1 fruit fly cellular context compared by ENCODE assay signal in genomic region chr2L:7294964-7295363, dm6.
TF ChIP-seq lines count a peak whose summit lies in the region.

No protein-coding gene starts in this region.

TF ChIP-seq in whole organism, embryonic, 481 proteins besides CTCF, POLR2A, EP300 and RAD21 (continued from another document and continues in another):
- TF ChIP-seq CG3065 (GFP tag; optimal IDR thresholded peaks at IDR 0.05; lab: Kevin White, UChicago) (no peak), CG18011 (GFP tag; optimal IDR thresholded peaks at IDR 0.05; lab: Kevin White, UChicago) (no peak), CG12942 (GFP tag; optimal IDR thresholded peaks at IDR 0.05; lab: Kevin White, UChicago) (no peak), CG34422 (GFP tag; IDR thresholded peaks at IDR 0.05; lab: Robert Waterston, UW) (no peak), fd102C (GFP tag; optimal IDR thresholded peaks at IDR 0.05; lab: Kevin White, UChicago) (peak; percentile 30), Rfx (GFP tag; IDR thresholded peaks at IDR 0.05; lab: Robert Waterston, UW) (no peak), tap (tag; optimal IDR thresholded peaks at IDR 0.05; lab: Kevin White, UChicago) (peak; percentile 21), inv (GFP tag; IDR thresholded peaks at IDR 0.05; lab: Robert Waterston, UW; ENCODE audit: partially characterized antibody) (no peak), Blimp-1 (GFP tag; optimal IDR thresholded peaks at IDR 0.05; lab: Kevin White, UChicago) (peak; percentile 54), Gug (GFP tag; IDR thresholded peaks at IDR 0.05; lab: Robert Waterston, UW) (no peak), Neu2 (GFP tag; optimal IDR thresholded peaks at IDR 0.05; lab: Kevin White, UChicago; ENCODE audit: borderline replicate concordance) (no peak), CG7271 (tag; optimal IDR thresholded peaks at IDR 0.05; lab: Kevin White, UChicago) (no peak), lov (optimal IDR thresholded peaks at IDR 0.05; lab: Kevin White, UChicago) (no peak), lov (GFP tag; IDR thresholded peaks at IDR 0.05; lab: Robert Waterston, UW) (no peak), CG4328 (GFP tag; optimal IDR thresholded peaks at IDR 0.05; lab: Kevin White, UChicago) (no peak), hb (GFP tag; IDR thresholded peaks at IDR 0.05; lab: Robert Waterston, UW; ENCODE audit: partially characterized antibody) (no peak), gcm2 (GFP tag; optimal IDR thresholded peaks at IDR 0.05; lab: Kevin White, UChicago) (no peak), pb (GFP tag; optimal IDR thresholded peaks at IDR 0.05; lab: Kevin White, UChicago) (no peak), ERR (GFP tag; optimal IDR thresholded peaks at IDR 0.05; lab: Kevin White, UChicago) (no peak), en (GFP tag; optimal IDR thresholded peaks at IDR 0.05; lab: Kevin White, UChicago) (no peak), Atf3 (GFP tag; optimal IDR thresholded peaks at IDR 0.05; lab: Kevin White, UChicago) (no peak), CG4424 (GFP tag; optimal IDR thresholded peaks at IDR 0.05; lab: Kevin White, UChicago) (peak; percentile 59), Ravus (GFP tag; IDR thresholded peaks at IDR 0.05; lab: Robert Waterston, UW) (no peak), vvl (GFP tag; IDR thresholded peaks at IDR 0.05; lab: Robert Waterston, UW) (no peak), BtbVII (GFP tag; optimal IDR thresholded peaks at IDR 0.05; lab: Kevin White, UChicago) (no peak), corto (GFP tag; optimal IDR thresholded peaks at IDR 0.05; lab: Kevin White, UChicago) (no peak), Kr (GFP tag; optimal IDR thresholded peaks at IDR 0.05; lab: Kevin White, UChicago) (no peak), CG13894 (tag; optimal IDR thresholded peaks at IDR 0.05; lab: Kevin White, UChicago) (no peak), insv (GFP tag; optimal IDR thresholded peaks at IDR 0.05; lab: Kevin White, UChicago) (no peak), CG3407 (GFP tag; optimal IDR thresholded peaks at IDR 0.05; lab: Kevin White, UChicago) (no peak), pan (optimal IDR thresholded peaks at IDR 0.05; lab: Kevin White, UChicago) (no peak), pan (GFP tag; optimal IDR thresholded peaks at IDR 0.05 in 1 of 2, IDR thresholded peaks at IDR 0.05 in 1 of 2) (peak in 1 of 2 experiments; percentile 34), H2.0 (GFP tag; IDR thresholded peaks at IDR 0.05; lab: Robert Waterston, UW) (no peak), Stat92E (GFP tag; optimal IDR thresholded peaks at IDR 0.05; lab: Kevin White, UChicago) (no peak), CG33213 (GFP tag; optimal IDR thresholded peaks at IDR 0.05; lab: Kevin White, UChicago) (no peak), CG9727 (GFP tag; optimal IDR thresholded peaks at IDR 0.05; lab: Kevin White, UChicago) (no peak), ken (GFP tag; IDR thresholded peaks at IDR 0.05; lab: Robert Waterston, UW) (no peak), CG30403 (GFP tag; optimal IDR thresholded peaks at IDR 0.05; lab: Kevin White, UChicago) (peak; percentile 47), Ptx1 (GFP tag; IDR thresholded peaks at IDR 0.05; lab: Robert Waterston, UW) (no peak), usp (GFP tag; optimal IDR thresholded peaks at IDR 0.05; lab: Kevin White, UChicago) (no peak), CG8290 (GFP tag; optimal IDR thresholded peaks at IDR 0.05; lab: Kevin White, UChicago) (no peak), CG8290 (tag; optimal IDR thresholded peaks at IDR 0.05; lab: Kevin White, UChicago) (no peak), Mad (GFP tag; optimal IDR thresholded peaks at IDR 0.05; lab: Kevin White, UChicago) (no peak), CG18764 (GFP tag; optimal IDR thresholded peaks at IDR 0.05; lab: Kevin White, UChicago) (no peak), CG18619 (GFP tag; optimal IDR thresholded peaks at IDR 0.05; lab: Kevin White, UChicago) (no peak), fu2 (GFP tag; optimal IDR thresholded peaks at IDR 0.05; lab: Kevin White, UChicago) (no peak), eyg (GFP tag; optimal IDR thresholded peaks at IDR 0.05; lab: Kevin White, UChicago) (no peak), schlank (tag; optimal IDR thresholded peaks at IDR 0.05; lab: Kevin White, UChicago) (no peak), tio (GFP tag; optimal IDR thresholded peaks at IDR 0.05; lab: Kevin White, UChicago) (no peak), nmo (GFP tag; optimal IDR thresholded peaks at IDR 0.05; lab: Kevin White, UChicago) (no peak), repo (GFP tag; optimal IDR thresholded peaks at IDR 0.05; lab: Kevin White, UChicago) (no peak), sima (GFP tag; optimal IDR thresholded peaks at IDR 0.05; lab: Kevin White, UChicago) (no peak), Chrac-16 (GFP tag; optimal IDR thresholded peaks at IDR 0.05; lab: Kevin White, UChicago) (peak; percentile 25), unc-4 (GFP tag; IDR thresholded peaks at IDR 0.05; lab: Robert Waterston, UW; ENCODE audit: partially characterized antibody) (no peak), Fer1 (GFP tag; optimal IDR thresholded peaks at IDR 0.05; lab: Kevin White, UChicago) (no peak), CG10565 (GFP tag; optimal IDR thresholded peaks at IDR 0.05; lab: Kevin White, UChicago) (no peak), scrt (GFP tag; optimal IDR thresholded peaks at IDR 0.05; lab: Kevin White, UChicago) (no peak), CG17802 (tag; optimal IDR thresholded peaks at IDR 0.05; lab: Kevin White, UChicago) (no peak), zfh2 (GFP tag; optimal IDR thresholded peaks at IDR 0.05; lab: Kevin White, UChicago) (no peak), twi (tag; optimal IDR thresholded peaks at IDR 0.05; lab: Kevin White, UChicago) (no peak), CG32767 (GFP tag; IDR thresholded peaks at IDR 0.05; lab: Robert Waterston, UW) (no peak), ci (GFP tag; IDR thresholded peaks at IDR 0.05; lab: Robert Waterston, UW) (peak; percentile 30; the same call in 1 of the 3 replicates), CG17328 (GFP tag; IDR thresholded peaks at IDR 0.05; lab: Robert Waterston, UW) (peak; percentile 62), bigmax (GFP tag; optimal IDR thresholded peaks at IDR 0.05; lab: Kevin White, UChicago) (no peak), bsh (GFP tag; optimal IDR thresholded peaks at IDR 0.05; lab: Kevin White, UChicago) (peak in 1 of 2 experiments; percentile 73), CG11093 (GFP tag; IDR thresholded peaks at IDR 0.05; lab: Robert Waterston, UW) (no peak), CG13123 (GFP tag; optimal IDR thresholded peaks at IDR 0.05; lab: Kevin White, UChicago) (no peak), CG9797 (GFP tag; optimal IDR thresholded peaks at IDR 0.05; lab: Kevin White, UChicago) (no peak), dan (GFP tag; IDR thresholded peaks at IDR 0.05; lab: Robert Waterston, UW) (peak; percentile 9; the same call in 1 of the 2 replicates), CG7963 (GFP tag; IDR thresholded peaks at IDR 0.05; lab: Robert Waterston, UW; ENCODE audit: partially characterized antibody) (no peak), CG17385 (GFP tag; optimal IDR thresholded peaks at IDR 0.05; lab: Kevin White, UChicago) (peak; percentile 31), dati (GFP tag; IDR thresholded peaks at IDR 0.05; lab: Robert Waterston, UW) (no peak), Oaz (GFP tag; IDR thresholded peaks at IDR 0.05; lab: Robert Waterston, UW) (no peak), CHES-1-like (GFP tag; optimal IDR thresholded peaks at IDR 0.05; lab: Kevin White, UChicago) (no peak), Fer2 (tag; optimal IDR thresholded peaks at IDR 0.05; lab: Kevin White, UChicago) (no peak), Dref (GFP tag; IDR thresholded peaks at IDR 0.05; lab: Robert Waterston, UW) (no peak), Atf6 (GFP tag; IDR thresholded peaks at IDR 0.05; lab: Robert Waterston, UW) (no peak), Hr78 (GFP tag; optimal IDR thresholded peaks at IDR 0.05; lab: Kevin White, UChicago) (no peak), D (optimal IDR thresholded peaks at IDR 0.05; lab: Kevin White, UChicago) (no peak), D (GFP tag; optimal IDR thresholded peaks at IDR 0.05; lab: Kevin White, UChicago) (peak; percentile 50), CG5180 (GFP tag; optimal IDR thresholded peaks at IDR 0.05; lab: Kevin White, UChicago) (no peak), Dfd (GFP tag; optimal IDR thresholded peaks at IDR 0.05; lab: Kevin White, UChicago) (no peak), CG12299 (tag; optimal IDR thresholded peaks at IDR 0.05; lab: Kevin White, UChicago) (no peak), Gsc (GFP tag; IDR thresholded peaks at IDR 0.05; lab: Robert Waterston, UW) (no peak), CG15073 (GFP tag; optimal IDR thresholded peaks at IDR 0.05; lab: Kevin White, UChicago) (no peak), disco-r (GFP tag; optimal IDR thresholded peaks at IDR 0.05; lab: Kevin White, UChicago) (no peak), CG15011 (GFP tag; optimal IDR thresholded peaks at IDR 0.05; lab: Kevin White, UChicago) (no peak), CG6813 (GFP tag; optimal IDR thresholded peaks at IDR 0.05; lab: Kevin White, UChicago) (no peak), hbn (GFP tag; IDR thresholded peaks at IDR 0.05; lab: Robert Waterston, UW; ENCODE audit: partially characterized antibody) (no peak), CG11247 (GFP tag; IDR thresholded peaks at IDR 0.05; lab: Robert Waterston, UW) (no peak), sr (GFP tag; IDR thresholded peaks at IDR 0.05; lab: Robert Waterston, UW) (no peak), CG10274 (GFP tag; optimal IDR thresholded peaks at IDR 0.05; lab: Kevin White, UChicago) (no peak), vnd (GFP tag; IDR thresholded peaks at IDR 0.05; lab: Robert Waterston, UW; ENCODE audit: partially characterized antibody) (no peak), pros (GFP tag; optimal IDR thresholded peaks at IDR 0.05; lab: Kevin White, UChicago) (no peak), crol (GFP tag; IDR thresholded peaks at IDR 0.05; lab: Robert Waterston, UW) (no peak), C15 (GFP tag; IDR thresholded peaks at IDR 0.05; lab: Robert Waterston, UW) (no peak), ftz-f1 (GFP tag; optimal IDR thresholded peaks at IDR 0.05; lab: Kevin White, UChicago) (no peak), CG14860 (GFP tag; IDR thresholded peaks at IDR 0.05; lab: Robert Waterston, UW; ENCODE audit: partially characterized antibody) (no peak), Six4 (GFP tag; optimal IDR thresholded peaks at IDR 0.05; lab: Kevin White, UChicago) (peak; percentile 2), CG31441 (GFP tag; IDR thresholded peaks at IDR 0.05; lab: Robert Waterston, UW) (peak; percentile 60), tin (GFP tag; optimal IDR thresholded peaks at IDR 0.05; lab: Kevin White, UChicago) (no peak), CG10209 (GFP tag; optimal IDR thresholded peaks at IDR 0.05; lab: Kevin White, UChicago) (no peak), CG8388 (GFP tag; optimal IDR thresholded peaks at IDR 0.05; lab: Kevin White, UChicago) (peak; percentile 66), D19B (GFP tag; optimal IDR thresholded peaks at IDR 0.05; lab: Kevin White, UChicago) (no peak), zfh1 (GFP tag; IDR thresholded peaks at IDR 0.05; lab: Robert Waterston, UW) (0 out of 3 replicates have a peak, but pooled peaks have one; percentile 18), CG42726 (GFP tag; IDR thresholded peaks at IDR 0.05; lab: Robert Waterston, UW; ENCODE audit: partially characterized antibody) (no peak), kah (GFP tag; optimal IDR thresholded peaks at IDR 0.05; lab: Kevin White, UChicago) (no peak), CG17568 (GFP tag; optimal IDR thresholded peaks at IDR 0.05; lab: Kevin White, UChicago) (no peak), chif (GFP tag; optimal IDR thresholded peaks at IDR 0.05; lab: Kevin White, UChicago) (peak in 1 of 2 experiments; percentile 56), mam (GFP tag; optimal IDR thresholded peaks at IDR 0.05; lab: Kevin White, UChicago) (no peak), ase (GFP tag; IDR thresholded peaks at IDR 0.05; lab: Robert Waterston, UW) (no peak), Sry-β (GFP tag; optimal IDR thresholded peaks at IDR 0.05; lab: Kevin White, UChicago) (no peak), sob (GFP tag; IDR thresholded peaks at IDR 0.05; lab: Robert Waterston, UW) (no peak), fd3F (GFP tag; optimal IDR thresholded peaks at IDR 0.05; lab: Kevin White, UChicago) (no peak), wor (GFP tag; IDR thresholded peaks at IDR 0.05; lab: Robert Waterston, UW) (no peak), ac (GFP tag; optimal IDR thresholded peaks at IDR 0.05; lab: Kevin White, UChicago) (peak; percentile 66), Hsf (GFP tag; optimal IDR thresholded peaks at IDR 0.05; lab: Kevin White, UChicago) (no peak), CG18599 (GFP tag; optimal IDR thresholded peaks at IDR 0.05; lab: Kevin White, UChicago) (peak; percentile 33), Atf-2 (GFP tag; optimal IDR thresholded peaks at IDR 0.05; lab: Kevin White, UChicago) (no peak), CG16863 (GFP tag; optimal IDR thresholded peaks at IDR 0.05; lab: Kevin White, UChicago) (no peak), CG14710 (tag; optimal IDR thresholded peaks at IDR 0.05; lab: Kevin White, UChicago) (peak; percentile 48), MTF-1 (GFP tag; optimal IDR thresholded peaks at IDR 0.05; lab: Kevin White, UChicago; ENCODE audit: borderline replicate concordance) (no peak), CG7745 (tag; optimal IDR thresholded peaks at IDR 0.05; lab: Kevin White, UChicago) (no peak), Dip3 (GFP tag; optimal IDR thresholded peaks at IDR 0.05; lab: Kevin White, UChicago) (no peak), CG12391 (tag; optimal IDR thresholded peaks at IDR 0.05; lab: Kevin White, UChicago) (peak; percentile 50), cas (GFP tag; IDR thresholded peaks at IDR 0.05; lab: Robert Waterston, UW) (no peak), ATbp (GFP tag; optimal IDR thresholded peaks at IDR 0.05; lab: Kevin White, UChicago) (no peak), sd (tag; optimal IDR thresholded peaks at IDR 0.05; lab: Kevin White, UChicago) (no peak), CG7987 (GFP tag; optimal IDR thresholded peaks at IDR 0.05; lab: Kevin White, UChicago) (no peak), CG6765 (GFP tag; optimal IDR thresholded peaks at IDR 0.05; lab: Kevin White, UChicago) (no peak), MESR4 (GFP tag; optimal IDR thresholded peaks at IDR 0.05; lab: Kevin White, UChicago) (no peak), CG9437 (GFP tag; optimal IDR thresholded peaks at IDR 0.05; lab: Kevin White, UChicago) (no peak), CG9932 (GFP tag; IDR thresholded peaks at IDR 0.05; lab: Robert Waterston, UW) (no peak), Lim3 (GFP tag; IDR thresholded peaks at IDR 0.05; lab: Robert Waterston, UW) (no peak), caup (GFP tag; optimal IDR thresholded peaks at IDR 0.05; lab: Kevin White, UChicago; ENCODE audit: severe bottlenecking) (no peak), CG8359 (GFP tag; optimal IDR thresholded peaks at IDR 0.05; lab: Kevin White, UChicago; ENCODE audit: borderline replicate concordance) (peak; percentile 24), CG1233 (GFP tag; optimal IDR thresholded peaks at IDR 0.05; lab: Kevin White, UChicago) (peak; percentile 36), Max (GFP tag; optimal IDR thresholded peaks at IDR 0.05; lab: Kevin White, UChicago) (no peak)
